Worm (Caenorhabditis elegans) whole organism, L1 larva: Measurements from ENCODE around the gene F53F4.18.

Experiments used
- C04F5.9 ChIP-seq: sonication (generic microtip); optimal IDR thresholded peaks from 2 replicates; lab custom pipeline; 2016; ENCODE audit warnings: missing genetic modification characterization, missing compliant biosample characterization
- F16B12.6 ChIP-seq: fragments of 150-350 bp; optimal IDR thresholded peaks from 2 replicates; lab custom pipeline; 2014; ENCODE audit warnings: missing biosample characterization, missing genetic modification characterization
- ama-1 ChIP-seq: fragments of 150-350 bp; optimal IDR thresholded peaks from 2 replicates; lab custom pipeline; 2014
- blmp-1 ChIP-seq: fragments of 150-350 bp; optimal IDR thresholded peaks from 2 replicates; lab custom pipeline; 2014; ENCODE audit warnings: missing biosample characterization, missing genetic modification characterization
- ceh-63 ChIP-seq: fragments of 200-800 bp; sonication (Bioruptor generic); optimal IDR thresholded peaks from 2 replicates; lab custom pipeline; 2018; ENCODE audit warnings: mild to moderate bottlenecking, missing genetic modification characterization, missing compliant biosample characterization
- ceh-82 ChIP-seq, 3 experiments: fragments of 150-350 bp in 1 of 3; sonication (generic microtip) in 2 of 3; optimal IDR thresholded peaks; 2 replicates each; lab custom pipeline; 2014 to 2017; ENCODE audit warnings: missing biosample characterization in 3 of 3, missing genetic modification characterization in 3 of 3
- ceh-90 ChIP-seq: sonication (generic microtip); optimal IDR thresholded peaks from 2 replicates; lab custom pipeline; 2016; ENCODE audit warnings: missing genetic modification characterization, missing compliant biosample characterization
- dpl-1 ChIP-seq, 3 experiments: fragments of 150-350 bp in 2 of 3; sonication (generic microtip) in 1 of 3; optimal IDR thresholded peaks; 2 replicates each; lab custom pipeline; 2014 to 2017; ENCODE audit warnings: missing biosample characterization in 3 of 3, missing genetic modification characterization in 3 of 3, missing genetic modification reagents in 3 of 3
- efl-1 ChIP-seq, 4 experiments: fragments of 150-350 bp; optimal IDR thresholded peaks in 3 of 4; peaks in 1 of 4; 1 replicate in 1 of 4; 2 replicates in 3 of 4; lab custom pipeline; 2014; ENCODE audit warnings: missing biosample characterization in 2 of 4, missing genetic modification characterization in 2 of 4, missing genetic modification reagents in 2 of 4
- efl-3 ChIP-seq: fragments of 200-800 bp; sonication (Bioruptor generic); optimal IDR thresholded peaks from 2 replicates; lab custom pipeline; 2018; ENCODE audit warnings: mild to moderate bottlenecking, missing genetic modification characterization, missing compliant biosample characterization
- elt-2 ChIP-seq: sonication (generic microtip); optimal IDR thresholded peaks from 2 replicates; lab custom pipeline; 2016; ENCODE audit warnings: missing genetic modification characterization, mild to moderate bottlenecking, inconsistent platforms, missing compliant biosample characterization, missing genetic modification reagents
- elt-3 ChIP-seq, 6 experiments: fragments of 150-350 bp in 1 of 6; sonication (generic microtip); optimal IDR thresholded peaks; 2 replicates each; lab custom pipeline; 2017 to 2018; ENCODE audit warnings: missing biosample characterization in 6 of 6, missing genetic modification characterization in 6 of 6, inconsistent platforms in 1 of 6
- fkh-4 ChIP-seq: sonication (generic microtip); optimal IDR thresholded peaks from 2 replicates; lab custom pipeline; 2016; ENCODE audit warnings: missing compliant biosample characterization, missing genetic modification characterization, borderline replicate concordance
- fkh-8 ChIP-seq: sonication (generic microtip); optimal IDR thresholded peaks from 2 replicates; lab custom pipeline; 2016; ENCODE audit warnings: mild to moderate bottlenecking, missing genetic modification characterization, missing compliant biosample characterization
- grh-1 ChIP-seq: fragments of 200-800 bp; sonication (Bioruptor generic); IDR thresholded peaks from 2 replicates; pipeline ENCODE4 v1.3.6; 2022; ENCODE audit warnings: missing genetic modification reagents, missing genetic modification characterization, missing compliant biosample characterization
- hlh-17 ChIP-seq: fragments of 200-800 bp; sonication (Bioruptor generic); optimal IDR thresholded peaks from 2 replicates; lab custom pipeline; 2018; ENCODE audit warnings: missing genetic modification characterization, mild to moderate bottlenecking, missing compliant biosample characterization, moderate library complexity, borderline replicate concordance
- hlh-4 ChIP-seq: sonication (generic microtip); optimal IDR thresholded peaks from 2 replicates; lab custom pipeline; 2016; ENCODE audit warnings: mild to moderate bottlenecking, missing genetic modification characterization, missing compliant biosample characterization
- irx-1 ChIP-seq: sonication (generic microtip); optimal IDR thresholded peaks from 2 replicates; lab custom pipeline; 2016; ENCODE audit warnings: missing genetic modification characterization, missing compliant biosample characterization
- jun-1 ChIP-seq: fragments of 150-350 bp; optimal IDR thresholded peaks from 2 replicates; lab custom pipeline; 2014; ENCODE audit warnings: missing biosample characterization, missing genetic modification reagents, missing genetic modification characterization
- lin-13 ChIP-seq: fragments of 150-350 bp; optimal IDR thresholded peaks from 2 replicates; lab custom pipeline; 2014; ENCODE audit warnings: missing biosample characterization, missing genetic modification reagents, missing genetic modification characterization
- lin-15B ChIP-seq: fragments of 150-350 bp; sonication (generic microtip); optimal IDR thresholded peaks from 3 replicates; lab custom pipeline; 2014; ENCODE audit warnings: missing biosample characterization, missing genetic modification characterization
- lin-35 ChIP-seq, 2 experiments: fragments of 150-350 bp; optimal IDR thresholded peaks; 2 replicates each; lab custom pipeline; 2014; ENCODE audit warnings: missing biosample characterization in 2 of 2, missing genetic modification characterization in 2 of 2, missing genetic modification reagents in 2 of 2
- lin-39 ChIP-seq: fragments of 150-350 bp; optimal IDR thresholded peaks from 2 replicates; lab custom pipeline; 2014; ENCODE audit warnings: missing biosample characterization, missing genetic modification reagents, missing genetic modification characterization
- lsy-2 ChIP-seq, 2 experiments: fragments of 150-350 bp; optimal IDR thresholded peaks; 2 replicates each; lab custom pipeline; 2014; ENCODE audit warnings: missing biosample characterization in 2 of 2, missing genetic modification characterization in 2 of 2
- mef-2 ChIP-seq: fragments of 150-350 bp; optimal IDR thresholded peaks from 2 replicates; lab custom pipeline; 2014; ENCODE audit warnings: missing biosample characterization, missing genetic modification characterization
- mep-1 ChIP-seq: fragments of 150-350 bp; optimal IDR thresholded peaks from 2 replicates; lab custom pipeline; 2014; ENCODE audit warnings: missing biosample characterization, missing genetic modification characterization
- nhr-12 ChIP-seq: sonication (generic microtip); optimal IDR thresholded peaks from 2 replicates; lab custom pipeline; 2017; ENCODE audit warnings: missing biosample characterization, missing genetic modification characterization
- nhr-19 ChIP-seq: fragments of 200-800 bp; sonication (Bioruptor generic); conservative IDR thresholded peaks from 2 replicates; pipeline ENCODE4 v1.3.6; 2022; ENCODE audit warnings: missing genetic modification characterization, missing compliant biosample characterization
- nhr-20 ChIP-seq: sonication (generic microtip); optimal IDR thresholded peaks from 2 replicates; lab custom pipeline; 2016; ENCODE audit warnings: mild to moderate bottlenecking, missing genetic modification characterization, missing compliant biosample characterization
- nhr-237 ChIP-seq: fragments of 150-350 bp; optimal IDR thresholded peaks from 2 replicates; lab custom pipeline; 2014; ENCODE audit warnings: missing biosample characterization, missing genetic modification characterization
- nhr-47 ChIP-seq: sonication (generic microtip); optimal IDR thresholded peaks from 2 replicates; lab custom pipeline; 2016; ENCODE audit warnings: mild to moderate bottlenecking, missing genetic modification characterization, moderate library complexity, missing compliant biosample characterization
- nhr-71 ChIP-seq: sonication (generic microtip); optimal IDR thresholded peaks from 2 replicates; lab custom pipeline; 2016; ENCODE audit warnings: mild to moderate bottlenecking, missing genetic modification characterization, moderate library complexity, missing compliant biosample characterization
- nhr-85 ChIP-seq: sonication (generic microtip); peaks from one replicate; lab custom pipeline; 2016; ENCODE audit warnings: missing genetic modification characterization, inconsistent platforms, missing compliant biosample characterization
- nhr-90 ChIP-seq: sonication (generic microtip); optimal IDR thresholded peaks from 2 replicates; lab custom pipeline; 2016; ENCODE audit warnings: mild to moderate bottlenecking, missing genetic modification characterization, missing compliant biosample characterization; ENCODE audit not compliant: poor library complexity
- pag-3 ChIP-seq: sonication (generic microtip); optimal IDR thresholded peaks from 2 replicates; lab custom pipeline; 2017; ENCODE audit warnings: missing genetic modification characterization, mild to moderate bottlenecking, missing compliant biosample characterization, antibody characterized with exemption, borderline replicate concordance; ENCODE audit not compliant: insufficient read depth
- pax-3 ChIP-seq: fragments of 200-800 bp; sonication (Bioruptor generic); optimal IDR thresholded peaks from 2 replicates; lab custom pipeline; 2018; ENCODE audit warnings: mild to moderate bottlenecking, missing genetic modification characterization, moderate library complexity, missing compliant biosample characterization
- pqm-1 ChIP-seq: sonication (generic microtip); optimal IDR thresholded peaks from 3 replicates; lab custom pipeline; 2017; ENCODE audit warnings: missing biosample characterization, missing genetic modification characterization
- rnt-1 ChIP-seq: sonication (generic microtip); optimal IDR thresholded peaks from 2 replicates; lab custom pipeline; 2016; ENCODE audit warnings: mild to moderate bottlenecking, missing genetic modification characterization, moderate library complexity, missing compliant biosample characterization
- skn-1 ChIP-seq: fragments of 150-350 bp; optimal IDR thresholded peaks from 2 replicates; lab custom pipeline; 2014; ENCODE audit warnings: missing biosample characterization, missing genetic modification characterization
- snu-23 ChIP-seq: sonication (generic microtip); optimal IDR thresholded peaks from 2 replicates; lab custom pipeline; 2016; ENCODE audit warnings: missing genetic modification characterization, missing compliant biosample characterization
- sptf-1 ChIP-seq: fragments of 150-350 bp; optimal IDR thresholded peaks from 2 replicates; lab custom pipeline; 2014; ENCODE audit warnings: missing biosample characterization, missing genetic modification characterization
- swsn-7 ChIP-seq: sonication (generic microtip); optimal IDR thresholded peaks from 2 replicates; lab custom pipeline; 2016; ENCODE audit warnings: missing genetic modification characterization, missing compliant biosample characterization
- tbx-2 ChIP-seq: sonication (generic microtip); optimal IDR thresholded peaks from 2 replicates; lab custom pipeline; 2016; ENCODE audit warnings: missing genetic modification characterization, missing compliant biosample characterization
- unc-130 ChIP-seq: fragments of 150-350 bp; optimal IDR thresholded peaks from 2 replicates; lab custom pipeline; 2017; ENCODE audit warnings: missing biosample characterization, missing genetic modification characterization, inconsistent platforms
- xbp-1 ChIP-seq: sonication (generic microtip); optimal IDR thresholded peaks from 2 replicates; lab custom pipeline; 2016; ENCODE audit warnings: missing genetic modification characterization, missing compliant biosample characterization
- ztf-11 ChIP-seq, 2 experiments: sonication (generic microtip); optimal IDR thresholded peaks; 2 replicates each; lab custom pipeline; 2016 to 2017; ENCODE audit warnings: missing genetic modification characterization in 2 of 2, missing biosample characterization in 1 of 2, missing compliant biosample characterization in 1 of 2

Gene F53F4.18

DNA sequence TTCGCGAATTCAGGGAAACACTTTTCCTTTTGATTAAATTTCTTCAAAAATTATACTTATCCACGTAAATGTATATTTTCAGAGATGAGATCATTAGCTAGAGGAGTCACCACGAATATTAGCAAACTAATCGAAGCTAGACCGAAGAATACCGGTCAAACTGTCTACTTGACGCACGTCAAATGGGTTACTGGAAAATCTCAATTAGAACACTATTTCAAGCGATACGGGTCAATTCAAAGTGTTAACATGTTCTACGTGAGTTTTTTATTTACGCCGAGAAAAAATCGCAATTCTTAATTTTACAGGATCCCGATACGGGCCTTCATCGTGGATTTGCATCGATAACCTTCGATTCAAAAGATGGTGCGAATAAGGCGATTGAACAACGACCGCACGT lies 24.1 kb upstream of the F53F4.18 start, which contains the start of gene slrp-1:
slrp-1 (plus strand) TSS at position 83 of the 400 bp plus-strand sequence.
- TF ChIP-seq efl-1 (optimal IDR thresholded peaks at IDR 0.05; lab: Kevin White, UChicago), result no peak
- TF ChIP-seq efl-1 (GFP tag; optimal IDR thresholded peaks at IDR 0.05 in 1 of 2; lab: Kevin White, UChicago), result peak in 1 of 2 experiments; percentile 79
- no peak for TF ChIP-seq nhr-90 (tag; lab: Kevin White, UChicago)
- TF ChIP-seq nhr-85 (tag; lab: Kevin White, UChicago), result peak; percentile 53
- no peak for TF ChIP-seq hlh-4 (tag; lab: Kevin White, UChicago)
- no peak for TF ChIP-seq hlh-17 (GFP tag; lab: Kevin White, UChicago)

DNA sequence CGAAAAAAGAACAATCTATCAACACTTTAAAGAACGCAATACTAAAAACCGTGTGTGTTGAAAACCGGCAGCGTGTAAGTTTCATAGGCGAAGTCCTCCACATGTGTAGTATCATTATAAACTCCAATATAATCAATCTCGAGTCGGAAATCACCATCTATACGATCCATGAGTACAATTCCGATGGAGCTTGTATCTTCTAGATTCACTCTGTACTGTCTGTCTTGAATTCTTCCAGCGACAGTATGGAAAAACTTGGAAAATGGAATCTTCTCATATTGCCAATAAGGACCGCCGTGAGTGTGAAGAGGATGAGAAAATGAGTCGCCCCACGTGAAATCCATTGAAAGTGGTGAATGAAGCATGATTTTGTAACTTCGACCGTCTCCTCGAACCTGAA lies 23.0 kb upstream of the F53F4.18 start:
- TF ChIP-seq elt-3 (tag; optimal IDR thresholded peaks at IDR 0.05; lab: Kevin White, UChicago) (no peak), pax-3 (tag; lab: Kevin White, UChicago) (peak; percentile 4), dpl-1 (GFP tag; optimal IDR thresholded peaks at IDR 0.05; lab: Kevin White, UChicago) (peak in 1 of 3 experiments; percentile 10), C04F5.9 (tag; lab: Kevin White, UChicago) (no peak), nhr-71 (peak; percentile 41), grh-1 (GFP tag; lab: Robert Waterston, UW) (no peak), efl-1 (optimal IDR thresholded peaks at IDR 0.05; lab: Kevin White, UChicago) (no peak), efl-1 (GFP tag; optimal IDR thresholded peaks at IDR 0.05 in 1 of 2; lab: Kevin White, UChicago) (peak in 1 of 2 experiments; percentile 87), ceh-63 (no peak), mef-2 (tag; lab: Kevin White, UChicago) (no peak), ama-1 (lab: Kevin White, UChicago) (peak; percentile 67), lin-39 (tag; lab: Kevin White, UChicago) (no peak), nhr-20 (tag; lab: Kevin White, UChicago) (no peak), lin-35 (GFP tag; optimal IDR thresholded peaks at IDR 0.05; lab: Kevin White, UChicago) (peak in 1 of 2 experiments; percentile 5), nhr-85 (tag; lab: Kevin White, UChicago) (peak; percentile 24), elt-2 (tag; lab: Kevin White, UChicago) (peak; percentile 16), nhr-19 (0 out of 2 replicates have a peak, but pooled peaks have one; percentile 2), snu-23 (peak; percentile 0)

DNA sequence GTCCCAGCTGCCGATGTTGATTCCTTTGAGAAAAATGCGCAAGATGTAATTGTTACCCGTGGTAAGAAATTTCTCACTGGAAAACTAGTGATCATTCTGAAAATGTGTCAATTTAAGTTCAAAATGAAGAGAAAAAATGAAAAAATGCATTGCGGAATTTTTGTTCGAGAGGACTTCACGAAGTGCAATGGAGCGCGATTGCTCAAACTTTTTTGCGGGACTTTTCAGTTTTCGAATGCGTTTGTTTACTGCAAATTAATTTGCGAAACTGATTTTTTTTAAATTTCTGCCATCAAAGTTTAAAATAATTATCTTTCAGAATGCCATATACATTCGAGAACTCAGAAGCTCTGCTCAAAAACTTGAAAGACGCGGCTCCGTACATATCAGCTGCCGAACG lies 21.4 kb upstream of the F53F4.18 start, which contains the start of the genes nuaf-1 and bir-2:
nuaf-1 (minus strand) TSS at position 98 of the 400 bp plus-strand sequence.
bir-2 (plus strand) TSS at position 318 of the 400 bp plus-strand sequence.
- peak; percentile 75 for TF ChIP-seq lin-15B
- peak; percentile 70 to 74 for TF ChIP-seq lsy-2 (tag; optimal IDR thresholded peaks at IDR 0.05; lab: Kevin White, UChicago)
- TF ChIP-seq ceh-90 (tag; lab: Kevin White, UChicago), result peak; percentile 39
- TF ChIP-seq lin-35 (GFP tag; optimal IDR thresholded peaks at IDR 0.05; lab: Kevin White, UChicago), result peak; percentile 78 to 90
- TF ChIP-seq nhr-12 (tag; lab: Kevin White, UChicago), result no peak
- TF ChIP-seq efl-1 (optimal IDR thresholded peaks at IDR 0.05; lab: Kevin White, UChicago), result peak; percentile 68 to 82
- TF ChIP-seq efl-1 (GFP tag; optimal IDR thresholded peaks at IDR 0.05 in 1 of 2; lab: Kevin White, UChicago), result peak; percentile 85 to 98
- no peak for TF ChIP-seq nhr-237 (tag; lab: Kevin White, UChicago)
- no peak for TF ChIP-seq pqm-1 (tag; lab: Kevin White, UChicago)
- peak; percentile 75 to 91 (median 85) for TF ChIP-seq dpl-1 (GFP tag; optimal IDR thresholded peaks at IDR 0.05; lab: Kevin White, UChicago)
- peak; percentile 28 for TF ChIP-seq jun-1 (tag; lab: Kevin White, UChicago)
- peak; percentile 41 for TF ChIP-seq fkh-8 (tag; lab: Kevin White, UChicago)
- TF ChIP-seq rnt-1 (tag; lab: Kevin White, UChicago), result peak; percentile 88
- no peak for TF ChIP-seq sptf-1 (tag; lab: Kevin White, UChicago)
- peak; percentile 55 for TF ChIP-seq skn-1 (tag; lab: Kevin White, UChicago)
- peak; percentile 54 for TF ChIP-seq nhr-19
- TF ChIP-seq snu-23, result peak; percentile 73
- peak in 1 of 2 experiments; percentile 47 for TF ChIP-seq ztf-11 (tag; optimal IDR thresholded peaks at IDR 0.05; lab: Kevin White, UChicago)
- peak; percentile 73 for TF ChIP-seq nhr-85 (tag; lab: Kevin White, UChicago)
- TF ChIP-seq nhr-47 (tag; lab: Kevin White, UChicago), result peak; percentile 78
- TF ChIP-seq blmp-1 (tag; lab: Kevin White, UChicago), result peak; percentile 38
- TF ChIP-seq ceh-82 (tag; optimal IDR thresholded peaks at IDR 0.05; lab: Kevin White, UChicago), result peak in 2 of 3 experiments; percentile 47 to 55
- TF ChIP-seq F16B12.6 (tag; lab: Kevin White, UChicago), result peak; percentile 23
- TF ChIP-seq unc-130 (tag; lab: Kevin White, UChicago), result peak; percentile 62
- TF ChIP-seq pax-3 (tag; lab: Kevin White, UChicago), result peak; percentile 57
- peak; percentile 63 for TF ChIP-seq swsn-7 (tag; lab: Kevin White, UChicago)
- TF ChIP-seq efl-3 (GFP tag; lab: Kevin White, UChicago), result no peak
- peak; percentile 27 for TF ChIP-seq pag-3 (tag; lab: Kevin White, UChicago)
- TF ChIP-seq xbp-1 (tag; lab: Kevin White, UChicago), result peak; percentile 57
- TF ChIP-seq elt-3 (tag; optimal IDR thresholded peaks at IDR 0.05; lab: Kevin White, UChicago), result peak in 2 of 6 experiments; percentile 25 to 65
- peak; percentile 48 for TF ChIP-seq lin-13
- no peak for TF ChIP-seq fkh-4
- TF ChIP-seq irx-1, result peak; percentile 23
- peak; percentile 52 for TF ChIP-seq tbx-2 (tag; lab: Kevin White, UChicago)
- TF ChIP-seq mep-1 (tag; lab: Kevin White, UChicago), result peak; percentile 85
